Fruit fly (Drosophila melanogaster): ENCODE measurements around the gene CG2694.

The CG2694 gene

DNA sequence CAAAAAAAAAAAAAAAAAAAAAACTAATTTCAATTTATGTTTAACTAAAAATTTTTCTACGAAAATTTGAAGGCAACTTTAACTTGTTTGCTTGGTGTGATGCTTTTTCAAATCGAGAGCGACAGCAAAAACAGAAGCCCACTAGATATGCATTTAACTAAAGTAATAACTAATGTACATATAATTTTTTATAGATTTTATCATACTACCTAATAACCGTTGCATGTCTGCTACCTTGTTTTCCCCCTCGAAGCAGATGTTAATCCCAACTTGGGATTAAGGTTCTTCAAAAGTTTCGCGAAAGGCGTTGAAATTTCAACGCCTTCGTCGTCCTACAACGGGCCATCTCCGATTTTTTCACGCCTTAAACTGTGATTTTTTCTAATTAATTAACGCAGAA is 31.0 kb upstream of the CG2694 start, which contains the start of gene CG2652 (continued):
- TF ChIP-seq CG8290 (GFP tag; optimal IDR thresholded peaks at IDR 0.05) (no peak), CG8290 (tag; optimal IDR thresholded peaks at IDR 0.05) (no peak), CG30020 (tag; optimal IDR thresholded peaks at IDR 0.05) (no peak), Bdp1 (GFP tag; optimal IDR thresholded peaks at IDR 0.05) (no peak), nmo (GFP tag; optimal IDR thresholded peaks at IDR 0.05) (no peak), Doc3 (GFP tag; IDR thresholded peaks at IDR 0.05; ENCODE audit: partially characterized antibody) (no peak)

DNA sequence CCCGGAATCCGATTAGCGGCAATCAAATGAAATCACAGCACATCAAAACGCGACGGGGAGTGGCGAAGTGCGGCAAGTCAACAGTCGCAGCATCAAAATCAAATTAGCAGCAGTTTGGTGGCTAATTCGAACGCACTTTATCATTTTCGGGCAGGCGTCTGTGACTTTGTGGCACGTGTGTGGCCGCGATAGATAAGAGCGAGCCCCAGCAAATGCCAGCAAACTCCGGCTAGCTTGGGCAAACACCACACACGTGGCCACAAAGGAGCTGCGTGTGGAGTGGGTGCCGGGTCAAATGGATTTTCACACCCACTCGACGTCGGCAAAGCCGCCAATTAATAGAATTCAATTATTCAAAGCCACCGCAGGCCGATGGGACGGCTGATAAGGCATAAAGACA is 30.0 kb upstream of the CG2694 start:
- peak; percentile 61 for TF ChIP-seq oc (tag; optimal IDR thresholded peaks at IDR 0.05)
- TF ChIP-seq CG2202 (tag; optimal IDR thresholded peaks at IDR 0.05), result no peak
- no peak for TF ChIP-seq sc (optimal IDR thresholded peaks at IDR 0.05)
- TF ChIP-seq sc (GFP tag; optimal IDR thresholded peaks at IDR 0.05), result no peak
- no peak for TF ChIP-seq Doc3 (GFP tag; IDR thresholded peaks at IDR 0.05; ENCODE audit: partially characterized antibody)
- TF ChIP-seq ATbp (GFP tag; optimal IDR thresholded peaks at IDR 0.05), result no peak
- no peak for TF ChIP-seq CG5953 (GFP tag; IDR thresholded peaks at IDR 0.05)
- no peak for TF ChIP-seq Chrac-16 (GFP tag; optimal IDR thresholded peaks at IDR 0.05)
- TF ChIP-seq CG13894 (tag; optimal IDR thresholded peaks at IDR 0.05), result no peak
- TF ChIP-seq toy (GFP tag; IDR thresholded peaks at IDR 0.05), result no peak
- TF ChIP-seq nerfin-1 (tag; optimal IDR thresholded peaks at IDR 0.05), result peak; percentile 43
- TF ChIP-seq Hey (tag; optimal IDR thresholded peaks at IDR 0.05), result peak; percentile 93
- TF ChIP-seq Atf3 (GFP tag; optimal IDR thresholded peaks at IDR 0.05), result no peak
- TF ChIP-seq jumu (GFP tag; optimal IDR thresholded peaks at IDR 0.05), result no peak

dm6 chrX:2684442-2684841 is 29.4 kb upstream of the CG2694 start:
- TF ChIP-seq B-H2 (GFP tag; optimal IDR thresholded peaks at IDR 0.05) (no peak), CTCF (GFP tag; optimal IDR thresholded peaks at IDR 0.05) (peak; percentile 89), CG3281 (GFP tag; optimal IDR thresholded peaks at IDR 0.05) (no peak), CG10979 (tag; optimal IDR thresholded peaks at IDR 0.05) (peak; percentile 9), insv (GFP tag; optimal IDR thresholded peaks at IDR 0.05) (no peak)

DNA sequence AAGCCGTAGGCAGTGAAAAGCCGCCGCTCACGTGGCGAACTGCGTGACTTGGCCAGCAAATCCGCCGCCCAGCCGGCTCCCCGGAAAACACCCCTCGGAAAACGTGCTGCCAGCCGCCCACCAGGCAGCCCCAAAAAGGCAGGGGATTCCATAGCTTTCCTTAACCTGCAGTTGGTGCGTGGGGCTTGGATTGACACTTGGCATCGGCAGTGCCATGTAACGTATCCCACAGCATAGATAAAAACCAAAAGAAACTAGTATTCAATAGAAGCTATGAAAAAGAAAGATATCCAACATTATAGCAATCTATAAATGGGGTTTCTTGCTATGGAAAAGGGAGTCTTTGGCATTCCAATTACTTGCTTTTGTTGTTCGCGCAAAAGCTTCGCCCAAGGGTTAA is 28.9 kb upstream of the CG2694 start:
- TF ChIP-seq CG13894 (tag; optimal IDR thresholded peaks at IDR 0.05) (peak; percentile 9), CG16863 (GFP tag; optimal IDR thresholded peaks at IDR 0.05) (no peak), Med (GFP tag) (peak; percentile 69), vfl (GFP tag; optimal IDR thresholded peaks at IDR 0.05) (no peak), Taf1 (GFP tag; IDR thresholded peaks at IDR 0.05) (no peak), Chrac-16 (GFP tag; optimal IDR thresholded peaks at IDR 0.05) (no peak), CG15514 (GFP tag; optimal IDR thresholded peaks at IDR 0.05) (no peak), CG11247 (GFP tag; IDR thresholded peaks at IDR 0.05) (no peak), Atf6 (GFP tag; IDR thresholded peaks at IDR 0.05) (no peak), dati (GFP tag; IDR thresholded peaks at IDR 0.05) (no peak), CG10543 (GFP tag; optimal IDR thresholded peaks at IDR 0.05) (peak; percentile 8), CG13424 (tag; optimal IDR thresholded peaks at IDR 0.05) (peak; percentile 19), cg (GFP tag; optimal IDR thresholded peaks at IDR 0.05) (no peak), tx (GFP tag; optimal IDR thresholded peaks at IDR 0.05) (no peak), Abd-B (GFP tag; optimal IDR thresholded peaks at IDR 0.05) (no peak), wor (GFP tag; IDR thresholded peaks at IDR 0.05) (no peak), Hsf (GFP tag; optimal IDR thresholded peaks at IDR 0.05) (no peak), MESR4 (GFP tag; optimal IDR thresholded peaks at IDR 0.05) (no peak), pho (GFP tag; optimal IDR thresholded peaks at IDR 0.05) (no peak), Six4 (GFP tag; optimal IDR thresholded peaks at IDR 0.05) (no peak), NFAT (GFP tag; IDR thresholded peaks at IDR 0.05) (no peak), CG33557 (GFP tag; optimal IDR thresholded peaks at IDR 0.05) (no peak), CG18599 (GFP tag; optimal IDR thresholded peaks at IDR 0.05) (peak; percentile 61), lab (GFP tag; optimal IDR thresholded peaks at IDR 0.05) (peak; percentile 25), CG17328 (GFP tag; IDR thresholded peaks at IDR 0.05) (no peak), CG1602 (GFP tag; optimal IDR thresholded peaks at IDR 0.05) (no peak), CG8478 (optimal IDR thresholded peaks at IDR 0.05) (no peak)
